Fruit fly (Drosophila melanogaster): ENCODE data around the gene Ca-alpha1T.

The Ca-alpha1T gene

dm6 chrX:6179428-6179827, 12.9 kb downstream of the Ca-alpha1T start (continued):
- TF ChIP-seq CG9876 (GFP tag; optimal IDR thresholded peaks at IDR 0.05), result no peak
- peak; percentile 49 for TF ChIP-seq gem (tag; optimal IDR thresholded peaks at IDR 0.05)
- TF ChIP-seq fd102C (GFP tag; optimal IDR thresholded peaks at IDR 0.05), result no peak
- no peak for TF ChIP-seq klu (GFP tag; IDR thresholded peaks at IDR 0.05)
- no peak for TF ChIP-seq CG2875 (GFP tag; optimal IDR thresholded peaks at IDR 0.05)
- TF ChIP-seq CG4328 (GFP tag; optimal IDR thresholded peaks at IDR 0.05), result no peak
- TF ChIP-seq HmgZ (tag; optimal IDR thresholded peaks at IDR 0.05), result no peak
- TF ChIP-seq CG10209 (GFP tag; optimal IDR thresholded peaks at IDR 0.05), result peak; percentile 12
- no peak for TF ChIP-seq luna (GFP tag; optimal IDR thresholded peaks at IDR 0.05)
- TF ChIP-seq sd (tag; optimal IDR thresholded peaks at IDR 0.05), result no peak
- TF ChIP-seq CG3838 (GFP tag; optimal IDR thresholded peaks at IDR 0.05), result no peak
- peak; percentile 23 for TF ChIP-seq fd96Cb (tag; optimal IDR thresholded peaks at IDR 0.05)
- no peak for TF ChIP-seq hb (GFP tag; IDR thresholded peaks at IDR 0.05; ENCODE audit: partially characterized antibody)
- no peak for TF ChIP-seq CG10321 (GFP tag; IDR thresholded peaks at IDR 0.05)
- peak; percentile 28 for TF ChIP-seq scrt (GFP tag; optimal IDR thresholded peaks at IDR 0.05)
- peak; percentile 45 for TF ChIP-seq tin (GFP tag; optimal IDR thresholded peaks at IDR 0.05)
- no peak for TF ChIP-seq CG6854 (GFP tag; optimal IDR thresholded peaks at IDR 0.05)
- TF ChIP-seq CG2129 (GFP tag; IDR thresholded peaks at IDR 0.05; ENCODE audit: partially characterized antibody), result no peak
- no peak for TF ChIP-seq CG12769 (tag; optimal IDR thresholded peaks at IDR 0.05)
- no peak for TF ChIP-seq Trl (optimal IDR thresholded peaks at IDR 0.05)
- peak; percentile 26 for TF ChIP-seq Trl (GFP tag; optimal IDR thresholded peaks at IDR 0.05)
- no peak for TF ChIP-seq CG12299 (tag; optimal IDR thresholded peaks at IDR 0.05)
- no peak for TF ChIP-seq sima (GFP tag; optimal IDR thresholded peaks at IDR 0.05)
- no peak for TF ChIP-seq ro (GFP tag; IDR thresholded peaks at IDR 0.05)
- no peak for TF ChIP-seq CG11696 (GFP tag; IDR thresholded peaks at IDR 0.05)
- TF ChIP-seq NC2α (GFP tag; optimal IDR thresholded peaks at IDR 0.05), result no peak
- no peak for TF ChIP-seq CG13123 (GFP tag; optimal IDR thresholded peaks at IDR 0.05)
- TF ChIP-seq CrebB (tag; optimal IDR thresholded peaks at IDR 0.05), result no peak
- TF ChIP-seq CG9437 (GFP tag; optimal IDR thresholded peaks at IDR 0.05), result no peak
- TF ChIP-seq CG32767 (GFP tag; IDR thresholded peaks at IDR 0.05), result no peak
- peak; percentile 32; the same call in 1 of the 2 replicates for TF ChIP-seq onecut (GFP tag; IDR thresholded peaks at IDR 0.05)
- TF ChIP-seq Dll (GFP tag; IDR thresholded peaks at IDR 0.05; ENCODE audit: partially characterized antibody), result no peak
- TF ChIP-seq CG7745 (tag; optimal IDR thresholded peaks at IDR 0.05), result no peak
- TF ChIP-seq sug (tag; optimal IDR thresholded peaks at IDR 0.05), result no peak
- no peak for TF ChIP-seq tap (tag; optimal IDR thresholded peaks at IDR 0.05)
- TF ChIP-seq CG2889 (GFP tag; IDR thresholded peaks at IDR 0.05), result 0 out of 3 replicates have a peak, but pooled peaks have one; percentile 27
- TF ChIP-seq CG2116 (GFP tag; optimal IDR thresholded peaks at IDR 0.05), result no peak
- TF ChIP-seq Hr51 (GFP tag; optimal IDR thresholded peaks at IDR 0.05), result peak in 1 of 2 experiments; percentile 34
- TF ChIP-seq CG17186 (GFP tag; optimal IDR thresholded peaks at IDR 0.05), result no peak
- no peak for TF ChIP-seq Sry-δ (GFP tag; optimal IDR thresholded peaks at IDR 0.05)
- TF ChIP-seq grn (GFP tag; optimal IDR thresholded peaks at IDR 0.05), result no peak
- no peak for TF ChIP-seq CkIIα-i1 (GFP tag; IDR thresholded peaks at IDR 0.05)
- no peak for TF ChIP-seq CG4360 (GFP tag; IDR thresholded peaks at IDR 0.05)
- TF ChIP-seq gro (GFP tag; optimal IDR thresholded peaks at IDR 0.05), result peak; percentile 27
- TF ChIP-seq CG17328 (GFP tag; IDR thresholded peaks at IDR 0.05), result peak; percentile 49
- TF ChIP-seq CG15696 (tag; optimal IDR thresholded peaks at IDR 0.05), result no peak
- TF ChIP-seq CG10959 (GFP tag; IDR thresholded peaks at IDR 0.05), result no peak
- TF ChIP-seq Spps (tag; optimal IDR thresholded peaks at IDR 0.05), result no peak
- peak; percentile 27 for TF ChIP-seq CG17385 (GFP tag; optimal IDR thresholded peaks at IDR 0.05)
- TF ChIP-seq CG11723 (GFP tag; optimal IDR thresholded peaks at IDR 0.05), result no peak
- no peak for TF ChIP-seq fd64A (GFP tag; optimal IDR thresholded peaks at IDR 0.05)
- no peak for TF ChIP-seq CG31224 (GFP tag; IDR thresholded peaks at IDR 0.05)

Measured in whole organism, embryonic.